Fruit fly (Drosophila melanogaster) S2 (cell line): ENCODE measurements around the gene aos.

ENCODE experiments used
- CG8478 ChIP-seq: fragments of >200 bp; optimal IDR thresholded peaks from 2 replicates; lab custom pipeline; 2018
- CTCF ChIP-seq, 2 experiments: fragments of >200 bp; optimal IDR thresholded peaks; 2 replicates each; lab custom pipeline; 2018

DNA sequence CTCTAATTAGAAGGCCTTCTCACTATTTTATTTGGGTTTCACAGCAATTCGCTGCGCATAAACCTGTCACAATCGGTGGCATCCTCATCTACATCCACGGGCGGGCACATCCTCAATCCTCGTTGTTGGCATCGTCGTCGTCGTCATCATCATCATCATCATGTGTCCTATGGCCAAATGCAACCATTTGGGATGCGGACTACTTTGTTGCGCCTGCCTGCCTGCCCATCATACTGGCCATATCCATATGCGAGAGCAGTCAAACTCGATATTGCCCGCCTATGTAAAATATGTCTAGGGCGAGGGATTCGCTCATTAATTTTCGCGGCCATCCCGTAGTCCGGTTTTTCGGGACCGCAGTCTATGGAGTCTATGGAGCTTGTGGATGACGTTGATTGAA, 46.2 kb downstream of the aos start:
- TF ChIP-seq CTCF (optimal IDR thresholded peaks at IDR 0.05; lab: Kevin White, UChicago): no peak
- no peak for TF ChIP-seq CG8478 (lab: Kevin White, UChicago)
